Worm (Caenorhabditis elegans) whole organism, young adult: Measurements from ENCODE around the gene ppm-1.H.

ENCODE experiments used
- B0336.3 ChIP-seq: fragments of 200-800 bp; sonication (Bioruptor generic); IDR thresholded peaks from 2 replicates; pipeline ENCODE4 v1.3.6; 2022; ENCODE audit warnings: missing genetic modification characterization, missing compliant biosample characterization
- D2030.7 ChIP-seq: fragments of 200-800 bp; sonication (Bioruptor generic); IDR thresholded peaks from 2 replicates; pipeline ENCODE4 v1.3.6; 2022; ENCODE audit warnings: missing genetic modification reagents, missing genetic modification characterization, missing compliant biosample characterization
- F33H1.4 ChIP-seq: fragments of 200-800 bp; sonication (Bioruptor generic); IDR thresholded peaks from 2 replicates; pipeline ENCODE4 v1.3.6; 2022; ENCODE audit warnings: missing genetic modification reagents, missing genetic modification characterization, missing compliant biosample characterization
- F37B4.10 ChIP-seq: fragments of 200-800 bp; sonication (Bioruptor generic); IDR thresholded peaks from 2 replicates; pipeline ENCODE4 v1.3.6; 2022; ENCODE audit warnings: missing genetic modification characterization, missing compliant biosample characterization
- F49E8.2 ChIP-seq: sonication (generic microtip); optimal IDR thresholded peaks from 3 replicates; lab custom pipeline; 2017; ENCODE audit warnings: missing genetic modification characterization, mild to moderate bottlenecking, missing compliant biosample characterization, antibody characterized with exemption, moderate library complexity; ENCODE audit not compliant: insufficient read depth
- F55B11.4 ChIP-seq: sonication (generic microtip); optimal IDR thresholded peaks from 2 replicates; lab custom pipeline; 2016; ENCODE audit warnings: missing compliant biosample characterization, missing genetic modification characterization, borderline replicate concordance; ENCODE audit not compliant: insufficient read depth
- Y53G8AR.9 ChIP-seq: fragments of 200-800 bp; sonication (Bioruptor generic); conservative IDR thresholded peaks from 2 replicates; pipeline ENCODE4 v1.3.6; 2022; ENCODE audit warnings: missing genetic modification reagents, missing genetic modification characterization, missing compliant biosample characterization
- ama-1 ChIP-seq, 3 experiments: fragments of 150-350 bp in 1 of 3; sonication (generic microtip) in 2 of 3; optimal IDR thresholded peaks; 2 replicates each; lab custom pipeline; 2014 to 2018; ENCODE audit warnings: missing biosample characterization in 2 of 3, missing genetic modification characterization in 2 of 3, missing genetic modification reagents in 2 of 3
- aptf-3 ChIP-seq: fragments of 200-800 bp; sonication (Bioruptor generic); IDR thresholded peaks from 2 replicates; pipeline ENCODE4 v1.3.6; 2022; ENCODE audit warnings: missing genetic modification characterization, missing compliant biosample characterization
- cebp-1 ChIP-seq, 2 experiments: fragments of 200-800 bp in 1 of 2; sonication (Bioruptor generic) in 1 of 2; sonication (generic microtip) in 1 of 2; IDR thresholded peaks in 1 of 2; optimal IDR thresholded peaks in 1 of 2; 2 replicates each; pipeline versions ENCODE4 v1.3.6 to Lab custom; 2017 to 2022; ENCODE audit warnings: missing compliant biosample characterization in 2 of 2, missing genetic modification characterization in 2 of 2, mild to moderate bottlenecking in 1 of 2, missing genetic modification reagents in 1 of 2, moderate library complexity in 1 of 2
- cebp-2 ChIP-seq: fragments of 200-800 bp; sonication (Bioruptor generic); IDR thresholded peaks from 2 replicates; pipeline ENCODE4 v1.3.6; 2022; ENCODE audit warnings: missing genetic modification characterization, missing compliant biosample characterization
- chd-7 ChIP-seq: sonication (generic microtip); optimal IDR thresholded peaks from 2 replicates; lab custom pipeline; 2016; ENCODE audit warnings: mild to moderate bottlenecking, missing genetic modification characterization, moderate library complexity, missing compliant biosample characterization
- die-1 ChIP-seq: sonication (generic microtip); optimal IDR thresholded peaks from 2 replicates; lab custom pipeline; 2016; ENCODE audit warnings: missing genotype, mild to moderate bottlenecking, missing genetic modification characterization, missing compliant biosample characterization
- ets-4 ChIP-seq: fragments of 200-800 bp; sonication (Bioruptor generic); optimal IDR thresholded peaks from 2 replicates; lab custom pipeline; 2018; ENCODE audit warnings: mild to moderate bottlenecking, missing genetic modification characterization, missing compliant biosample characterization
- gei-17 ChIP-seq: fragments of 200-800 bp; sonication (Bioruptor generic); optimal IDR thresholded peaks from 2 replicates; lab custom pipeline; 2018; ENCODE audit warnings: mild to moderate bottlenecking, missing genetic modification characterization, missing compliant biosample characterization
- hrde-1 ChIP-seq: sonication (generic microtip); optimal IDR thresholded peaks from 2 replicates; lab custom pipeline; 2016; ENCODE audit warnings: missing genetic modification characterization, mild to moderate bottlenecking, missing compliant biosample characterization, moderate library complexity, missing genotype, missing genetic modification reagents, borderline replicate concordance
- hsf-1 ChIP-seq: fragments of 200-800 bp; sonication (Bioruptor generic); IDR thresholded peaks from 2 replicates; pipeline ENCODE4 v1.3.6; 2022; ENCODE audit warnings: missing genetic modification reagents, missing genetic modification characterization, missing compliant biosample characterization
- lag-1 ChIP-seq: fragments of 200-800 bp; sonication (Bioruptor generic); IDR thresholded peaks from 2 replicates; pipeline ENCODE4 v1.3.6; 2022; ENCODE audit warnings: missing genetic modification reagents, missing genetic modification characterization, missing compliant biosample characterization
- let-526 ChIP-seq: fragments of 200-800 bp; sonication (Bioruptor generic); IDR thresholded peaks from 2 replicates; pipeline ENCODE4 v1.3.6; 2022; ENCODE audit warnings: missing genetic modification reagents, missing genetic modification characterization, missing compliant biosample characterization
- lin-35 ChIP-seq, 3 experiments: fragments of 150-350 bp in 2 of 3; sonication (generic microtip) in 1 of 3; optimal IDR thresholded peaks; 2 replicates each; lab custom pipeline; 2014 to 2018; ENCODE audit warnings: missing biosample characterization in 3 of 3, missing genetic modification characterization in 3 of 3, missing genetic modification reagents in 3 of 3
- lin-54 ChIP-seq: fragments of 200-800 bp; sonication (Bioruptor generic); optimal IDR thresholded peaks from 2 replicates; lab custom pipeline; 2018; ENCODE audit warnings: mild to moderate bottlenecking, missing genetic modification characterization, missing compliant biosample characterization
- madf-6 ChIP-seq: fragments of 200-800 bp; sonication (Bioruptor generic); IDR thresholded peaks from 2 replicates; pipeline ENCODE4 v1.3.6; 2022; ENCODE audit warnings: missing genetic modification reagents, missing genetic modification characterization, missing compliant biosample characterization
- mel-28 ChIP-seq: sonication (generic microtip); optimal IDR thresholded peaks from 2 replicates; lab custom pipeline; 2016; ENCODE audit warnings: borderline replicate concordance, mild to moderate bottlenecking, missing genetic modification characterization, missing compliant biosample characterization
- mxl-1 ChIP-seq: sonication (generic microtip); optimal IDR thresholded peaks from 2 replicates; lab custom pipeline; 2016; ENCODE audit warnings: missing genetic modification characterization, missing compliant biosample characterization
- nhr-27 ChIP-seq: fragments of 200-800 bp; sonication (Bioruptor generic); optimal IDR thresholded peaks from 2 replicates; lab custom pipeline; 2018; ENCODE audit warnings: mild to moderate bottlenecking, missing genetic modification characterization, moderate library complexity, missing compliant biosample characterization
- nhr-90 ChIP-seq: sonication (generic microtip); optimal IDR thresholded peaks from 2 replicates; lab custom pipeline; 2016; ENCODE audit warnings: missing genotype, mild to moderate bottlenecking, missing genetic modification characterization, missing compliant biosample characterization
- sdz-38 ChIP-seq: sonication (generic microtip); optimal IDR thresholded peaks from 2 replicates; lab custom pipeline; 2016; ENCODE audit warnings: missing genotype, missing genetic modification characterization, missing compliant biosample characterization
- tlf-1 ChIP-seq: fragments of 200-800 bp; sonication (Bioruptor generic); optimal IDR thresholded peaks from 2 replicates; lab custom pipeline; 2018; ENCODE audit warnings: mild to moderate bottlenecking, missing genetic modification characterization, missing compliant biosample characterization
- unc-130 ChIP-seq: sonication (generic microtip); optimal IDR thresholded peaks from 2 replicates; lab custom pipeline; 2016; ENCODE audit warnings: missing genetic modification reagents, missing genetic modification characterization, missing compliant biosample characterization
- ztf-22 ChIP-seq: fragments of 200-800 bp; sonication (Bioruptor generic); optimal IDR thresholded peaks from 2 replicates; lab custom pipeline; 2018; ENCODE audit warnings: mild to moderate bottlenecking, missing genetic modification characterization, moderate library complexity, missing compliant biosample characterization
- ztf-26 ChIP-seq: sonication (generic microtip); optimal IDR thresholded peaks from 2 replicates; lab custom pipeline; 2017; ENCODE audit warnings: missing genetic modification characterization, missing compliant biosample characterization
- ztf-28 ChIP-seq: fragments of 200-800 bp; sonication (Bioruptor generic); IDR thresholded peaks from 2 replicates; pipeline ENCODE4 v1.3.6; 2022; ENCODE audit warnings: missing genetic modification reagents, missing genetic modification characterization, missing compliant biosample characterization

Gene ppm-1.H

DNA sequence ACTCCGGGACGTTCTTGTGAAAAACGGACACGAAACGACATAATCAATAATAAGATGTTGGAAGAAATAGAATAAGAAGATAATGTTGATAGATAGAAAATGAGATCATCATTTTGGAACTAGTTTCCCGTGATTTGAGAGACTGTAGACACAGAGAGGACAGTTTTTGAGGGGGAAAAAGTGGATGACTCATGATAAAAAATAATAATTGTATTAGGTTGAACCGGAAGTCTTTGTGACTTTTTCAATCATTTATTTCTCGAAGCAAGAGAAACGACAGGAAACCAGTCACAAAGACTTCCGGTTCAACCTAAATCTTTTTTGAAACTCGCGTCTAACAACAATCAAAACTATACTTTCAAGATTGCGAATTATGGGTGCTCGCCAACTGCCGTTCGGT, 41.1 kb downstream of the ppm-1.H start, which contains the start of gene mlt-3:
Gene mlt-3, minus strand, starts transcription at position 101 of the 400 bp plus-strand sequence.
- TF ChIP-seq F49E8.2: no peak
- TF ChIP-seq F33H1.4 (GFP tag; lab: Robert Waterston, UW): no peak
- no peak for TF ChIP-seq hsf-1 (GFP tag; lab: Robert Waterston, UW)
- TF ChIP-seq Y53G8AR.9 (GFP tag; lab: Robert Waterston, UW): no peak
- no peak for TF ChIP-seq F55B11.4
- no peak for TF ChIP-seq cebp-2 (GFP tag; lab: Robert Waterston, UW)
- no peak for TF ChIP-seq ets-4 (GFP tag; lab: Kevin White, UChicago)
- TF ChIP-seq unc-130 (GFP tag; lab: Kevin White, UChicago): no peak
- no peak for TF ChIP-seq die-1 (tag; lab: Kevin White, UChicago)
- TF ChIP-seq nhr-27 (tag; lab: Kevin White, UChicago): no peak
- TF ChIP-seq lin-35 (GFP tag; optimal IDR thresholded peaks at IDR 0.05; lab: Kevin White, UChicago): no peak
- TF ChIP-seq D2030.7 (GFP tag; lab: Robert Waterston, UW): no peak
- no peak for TF ChIP-seq lag-1 (GFP tag; lab: Robert Waterston, UW)

DNA sequence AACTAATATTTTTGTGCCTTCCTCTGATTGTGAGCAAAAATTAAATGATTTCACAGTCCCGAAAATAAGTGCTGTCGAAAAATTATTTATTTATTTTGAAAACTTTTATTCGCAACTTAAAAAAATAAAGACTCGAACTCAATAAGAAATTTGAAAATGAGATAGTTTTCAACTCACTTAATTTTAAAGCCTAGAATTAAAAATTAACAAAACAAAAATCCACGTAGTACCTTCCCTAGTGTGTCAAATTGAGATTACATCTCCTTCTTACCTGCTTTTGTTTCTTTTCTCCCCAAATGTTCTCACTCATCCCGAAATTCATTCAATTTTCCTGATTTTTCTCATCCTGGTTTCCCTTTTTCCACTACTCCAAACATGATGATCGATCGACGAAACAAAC, 48.8 kb downstream of the ppm-1.H start, which contains the start of gene F35G2.5:
Gene F35G2.5, plus strand, starts transcription at position 301 of the 400 bp plus-strand sequence.
- TF ChIP-seq nhr-90 (tag; lab: Kevin White, UChicago) (no peak), tlf-1 (no peak), lin-35 (GFP tag; optimal IDR thresholded peaks at IDR 0.05; lab: Kevin White, UChicago) (no peak), aptf-3 (GFP tag; lab: Robert Waterston, UW) (no peak), ama-1 (optimal IDR thresholded peaks at IDR 0.05; lab: Kevin White, UChicago) (no peak), ama-1 (GFP tag; optimal IDR thresholded peaks at IDR 0.05; lab: Kevin White, UChicago) (no peak), F37B4.10 (no peak)
- TF ChIP-seq, all 124 proteins: peak for 0

DNA sequence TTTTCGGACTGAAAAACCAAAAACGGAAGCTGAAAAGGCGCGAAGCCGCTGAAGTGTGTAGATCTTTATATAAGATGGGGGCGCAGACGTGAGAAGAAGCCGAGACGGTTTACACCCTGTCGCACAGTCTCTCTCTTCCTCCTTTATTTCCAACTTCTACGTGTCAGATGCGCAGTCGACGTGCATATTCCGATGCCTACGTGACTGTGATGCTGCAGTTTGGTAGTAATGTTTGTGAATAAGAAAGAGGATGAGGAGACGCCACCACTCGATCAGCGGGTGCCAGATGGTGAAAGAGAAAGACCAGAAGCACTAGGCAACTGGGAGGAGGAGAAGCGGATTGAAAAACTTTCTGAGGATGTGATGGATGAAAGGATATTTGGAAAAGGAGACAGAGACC, 49.9 kb downstream of the ppm-1.H start:
- TF ChIP-seq mel-28 (tag; lab: Kevin White, UChicago) (no peak), mxl-1 (tag; lab: Kevin White, UChicago) (no peak), chd-7 (tag; lab: Kevin White, UChicago) (no peak), lin-54 (GFP tag; lab: Kevin White, UChicago) (no peak), aptf-3 (GFP tag; lab: Robert Waterston, UW) (no peak), cebp-1 (GFP tag; IDR thresholded peaks at IDR 0.05; lab: Robert Waterston, UW) (no peak), cebp-1 (tag; optimal IDR thresholded peaks at IDR 0.05; lab: Kevin White, UChicago) (no peak), gei-17 (GFP tag; lab: Kevin White, UChicago) (no peak), sdz-38 (tag; lab: Kevin White, UChicago) (no peak), ztf-22 (no peak), F55B11.4 (no peak), let-526 (GFP tag; lab: Robert Waterston, UW) (no peak), ztf-28 (GFP tag; lab: Robert Waterston, UW) (no peak), B0336.3 (GFP tag; lab: Robert Waterston, UW) (no peak)

DNA sequence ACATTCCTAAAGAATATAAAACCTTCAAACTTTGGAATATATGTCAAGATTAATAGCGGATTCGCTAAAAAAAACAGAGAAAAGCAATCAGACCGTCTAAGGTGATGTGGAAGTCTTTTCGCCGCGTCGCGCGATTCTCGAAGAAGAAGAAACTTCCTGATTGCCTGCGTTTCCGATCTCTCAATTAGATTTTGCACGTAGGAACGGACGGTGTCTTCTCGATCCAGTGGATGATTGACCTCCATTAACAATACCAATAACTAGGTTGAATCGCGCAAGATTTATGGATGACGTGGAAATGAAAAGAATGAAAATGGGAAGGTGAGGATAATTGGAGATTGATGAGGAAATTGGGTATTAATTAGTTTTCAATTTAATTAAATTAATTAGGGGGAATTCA, 51.0 kb downstream of the ppm-1.H start:
- peak; percentile 20 for TF ChIP-seq ama-1 (optimal IDR thresholded peaks at IDR 0.05; lab: Kevin White, UChicago)
- TF ChIP-seq ama-1 (GFP tag; optimal IDR thresholded peaks at IDR 0.05; lab: Kevin White, UChicago): no peak
- no peak for TF ChIP-seq hrde-1

DNA sequence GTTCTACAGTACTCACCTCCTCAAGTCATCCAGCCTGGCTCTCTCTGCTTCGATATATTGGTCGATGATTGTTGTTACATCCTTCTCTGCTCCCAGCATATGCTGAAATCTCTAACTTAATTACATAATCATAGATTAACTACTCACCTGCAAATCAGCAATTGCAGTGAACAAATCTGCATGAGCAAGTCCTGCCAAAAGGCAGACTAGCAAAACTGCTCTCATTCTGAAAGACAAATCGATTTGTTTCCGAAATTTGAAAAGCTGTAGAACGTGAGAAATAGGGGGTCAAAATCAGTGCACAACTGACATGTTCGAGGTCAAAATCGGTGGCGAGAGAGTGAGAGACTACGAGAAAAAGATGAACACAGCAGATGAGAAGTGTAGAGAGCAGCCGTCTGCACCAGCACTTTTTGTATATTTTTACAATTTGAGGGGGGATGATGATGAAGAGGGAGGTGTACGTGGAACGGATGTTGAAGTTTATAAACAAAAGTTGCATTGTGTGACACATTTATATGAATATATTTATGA, 52.3 kb downstream of the ppm-1.H start, which contains the start of gene phy-2:
Gene phy-2, minus strand, starts transcription at position 226 of the 534 bp plus-strand sequence.
- TF ChIP-seq nhr-27 (tag; lab: Kevin White, UChicago) (no peak), ztf-26 (tag; lab: Kevin White, UChicago) (no peak), ama-1 (optimal IDR thresholded peaks at IDR 0.05; lab: Kevin White, UChicago) (peak; percentile 63), ama-1 (GFP tag; optimal IDR thresholded peaks at IDR 0.05; lab: Kevin White, UChicago) (no peak), madf-6 (GFP tag; lab: Robert Waterston, UW) (no peak)
